Worm (Caenorhabditis elegans) whole organism, midembryonic: Measurements from ENCODE around the gene srw-107.
A peak's percentile ranks its signal among the peaks of the same experiment; 100 is the strongest.

ENCODE experiments used
- T22C8.4 ChIP-seq: fragments of 200-800 bp; sonication (Bioruptor generic); IDR thresholded peaks from 2 replicates; pipeline ENCODE4 v1.3.6; 2022; ENCODE audit warnings: missing genetic modification characterization, missing compliant biosample characterization
- cog-1 ChIP-seq: sonication (generic microtip); optimal IDR thresholded peaks from 2 replicates; lab custom pipeline; 2016; ENCODE audit warnings: missing genetic modification characterization, missing compliant biosample characterization
- flt-1 ChIP-seq: fragments of 200-800 bp; sonication (Bioruptor generic); IDR thresholded peaks from 2 replicates; pipeline ENCODE4 v1.3.6; 2022; ENCODE audit warnings: missing genetic modification characterization, missing compliant biosample characterization
- klf-2 ChIP-seq: fragments of 200-800 bp; sonication (Bioruptor generic); conservative IDR thresholded peaks from 2 replicates; pipeline ENCODE4 v1.3.6; 2022; ENCODE audit warnings: missing genetic modification reagents, missing genetic modification characterization, missing compliant biosample characterization
- med-1 ChIP-seq: sonication (generic microtip); optimal IDR thresholded peaks from 2 replicates; lab custom pipeline; 2017; ENCODE audit warnings: missing genetic modification characterization, mild to moderate bottlenecking, missing compliant biosample characterization, antibody characterized with exemption, missing genetic modification reagents; ENCODE audit not compliant: insufficient read depth
- ref-1 ChIP-seq: fragments of 200-800 bp; sonication (Bioruptor generic); conservative IDR thresholded peaks from 2 replicates; pipeline ENCODE4 v1.3.6; 2022; ENCODE audit warnings: missing genetic modification reagents, missing genetic modification characterization, missing compliant biosample characterization
- tab-1 ChIP-seq: fragments of 200-800 bp; sonication (Bioruptor generic); IDR thresholded peaks from 2 replicates; pipeline ENCODE4 v1.3.6; 2022; ENCODE audit warnings: missing genetic modification characterization, missing compliant biosample characterization
- ztf-23 ChIP-seq: fragments of 200-800 bp; sonication (Bioruptor generic); IDR thresholded peaks from 2 replicates; pipeline ENCODE4 v1.3.6; 2022; ENCODE audit warnings: missing genetic modification reagents, missing genetic modification characterization, missing compliant biosample characterization
- ztf-29 ChIP-seq: fragments of 200-800 bp; sonication (Bioruptor generic); IDR thresholded peaks from 2 replicates; pipeline ENCODE4 v1.3.6; 2022; ENCODE audit warnings: missing genetic modification reagents, missing genetic modification characterization, missing compliant biosample characterization

Gene srw-107

ce11 chrV:539040-539510 lies 17.7 kb upstream of the srw-107 start, which contains the start of gene nhr-155:
nhr-155 (plus strand) TSS chrV:539460.
- TF ChIP-seq ztf-29 (GFP tag; lab: Robert Waterston, UW) (no peak), med-1 (GFP tag; lab: Kevin White, UChicago) (no peak), T22C8.4 (GFP tag; lab: Robert Waterston, UW) (no peak), cog-1 (tag; lab: Kevin White, UChicago) (no peak), flt-1 (GFP tag; lab: Robert Waterston, UW) (no peak), ztf-23 (GFP tag; lab: Robert Waterston, UW) (no peak), tab-1 (no peak), ref-1 (no peak), klf-2 (GFP tag; lab: Robert Waterston, UW) (no peak)

ce11 chrV:536571-536970 lies 15.2 kb upstream of the srw-107 start, which contains the start of gene C14C6.5:
C14C6.5 (plus strand) TSS chrV:536628.
- no peak for TF ChIP-seq flt-1 (GFP tag; lab: Robert Waterston, UW)
- TF ChIP-seq med-1 (GFP tag; lab: Kevin White, UChicago), result no peak
- TF ChIP-seq ztf-23 (GFP tag; lab: Robert Waterston, UW), result no peak
- no peak for TF ChIP-seq ztf-29 (GFP tag; lab: Robert Waterston, UW)
- no peak for TF ChIP-seq tab-1
- no peak for TF ChIP-seq cog-1 (tag; lab: Kevin White, UChicago)
- no peak for TF ChIP-seq klf-2 (GFP tag; lab: Robert Waterston, UW)
- no peak for TF ChIP-seq ref-1

- TF ChIP-seq cog-1 (tag; lab: Kevin White, UChicago) (no peak), tab-1 (no peak), med-1 (GFP tag; lab: Kevin White, UChicago) (no peak), ztf-23 (GFP tag; lab: Robert Waterston, UW) (no peak), ref-1 (no peak), ztf-29 (GFP tag; lab: Robert Waterston, UW) (no peak), flt-1 (GFP tag; lab: Robert Waterston, UW) (no peak), klf-2 (GFP tag; lab: Robert Waterston, UW) (no peak), T22C8.4 (GFP tag; lab: Robert Waterston, UW) (no peak)
These were observed 12.8 kb upstream of the srw-107 start, which contains the start of gene nhr-132 for ce11 chrV:534176-534575. nhr-132 (plus strand) TSS chrV:534446.

- TF ChIP-seq klf-2 (GFP tag; lab: Robert Waterston, UW), result no peak
- TF ChIP-seq flt-1 (GFP tag; lab: Robert Waterston, UW), result no peak
- no peak for TF ChIP-seq tab-1
- TF ChIP-seq cog-1 (tag; lab: Kevin White, UChicago), result peak; percentile 47
- no peak for TF ChIP-seq T22C8.4 (GFP tag; lab: Robert Waterston, UW)
- no peak for TF ChIP-seq med-1 (GFP tag; lab: Kevin White, UChicago)
- 0 out of 2 replicates have a peak, but pooled peaks have one; percentile 10 for TF ChIP-seq ztf-29 (GFP tag; lab: Robert Waterston, UW)
- no peak for TF ChIP-seq ref-1
- no peak for TF ChIP-seq ztf-23 (GFP tag; lab: Robert Waterston, UW)
These were observed 10.6 kb upstream of the srw-107 start, which contains the start of gene nhr-58 for ce11 chrV:532046-532445. nhr-58 (plus strand) TSS chrV:532259.

- no peak for TF ChIP-seq med-1 (GFP tag; lab: Kevin White, UChicago)
- TF ChIP-seq tab-1, result no peak
- TF ChIP-seq cog-1 (tag; lab: Kevin White, UChicago), result no peak
- TF ChIP-seq klf-2 (GFP tag; lab: Robert Waterston, UW), result no peak
- TF ChIP-seq T22C8.4 (GFP tag; lab: Robert Waterston, UW), result no peak
- no peak for TF ChIP-seq ztf-29 (GFP tag; lab: Robert Waterston, UW)
- no peak for TF ChIP-seq ref-1
- no peak for TF ChIP-seq flt-1 (GFP tag; lab: Robert Waterston, UW)
- TF ChIP-seq ztf-23 (GFP tag; lab: Robert Waterston, UW), result no peak
These were observed 6.2 kb upstream of the srw-107 start, which contains the start of gene srw-108 for ce11 chrV:527602-528001. srw-108 (plus strand) TSS chrV:527902.

- TF ChIP-seq ztf-23 (GFP tag; lab: Robert Waterston, UW) (no peak), T22C8.4 (GFP tag; lab: Robert Waterston, UW) (no peak), flt-1 (GFP tag; lab: Robert Waterston, UW) (no peak), ztf-29 (GFP tag; lab: Robert Waterston, UW) (no peak), med-1 (GFP tag; lab: Kevin White, UChicago) (no peak), cog-1 (tag; lab: Kevin White, UChicago) (no peak), klf-2 (GFP tag; lab: Robert Waterston, UW) (no peak), ref-1 (no peak), tab-1 (no peak)
These were observed 3.6 kb upstream of the srw-107 start, which contains the start of gene R11G11.16 for ce11 chrV:525040-525439. R11G11.16 (minus strand) TSS chrV:525140.

ce11 chrV:524058-524457 lies 2.6 kb upstream of the srw-107 start, which contains the start of gene lipl-3:
lipl-3 (minus strand) TSS chrV:524218.
- TF ChIP-seq ref-1 (no peak), klf-2 (GFP tag; lab: Robert Waterston, UW) (no peak), tab-1 (no peak)

ce11 chrV:519445-519844 lies 2.0 kb downstream of the srw-107 start, which contains the start of gene nhr-210:
nhr-210 (minus strand) TSS chrV:519545.
- TF ChIP-seq T22C8.4 (GFP tag; lab: Robert Waterston, UW) (no peak), tab-1 (no peak), cog-1 (tag; lab: Kevin White, UChicago) (no peak), flt-1 (GFP tag; lab: Robert Waterston, UW) (no peak), klf-2 (GFP tag; lab: Robert Waterston, UW) (no peak), ztf-29 (GFP tag; lab: Robert Waterston, UW) (no peak), ref-1 (no peak), ztf-23 (GFP tag; lab: Robert Waterston, UW) (no peak), med-1 (GFP tag; lab: Kevin White, UChicago) (no peak)

- TF ChIP-seq T22C8.4 (GFP tag; lab: Robert Waterston, UW) (no peak), klf-2 (GFP tag; lab: Robert Waterston, UW) (no peak), ztf-29 (GFP tag; lab: Robert Waterston, UW) (no peak), tab-1 (no peak), cog-1 (tag; lab: Kevin White, UChicago) (no peak), ztf-23 (GFP tag; lab: Robert Waterston, UW) (no peak), ref-1 (no peak), med-1 (GFP tag; lab: Kevin White, UChicago) (no peak), flt-1 (GFP tag; lab: Robert Waterston, UW) (no peak)
These were observed 9.0 kb downstream of the srw-107 start, which contains the start of gene srh-37 for ce11 chrV:512420-512819. srh-37 (minus strand) TSS chrV:512520.
